Worm (Caenorhabditis elegans): Measurements from ENCODE around the gene hxk-3.

ce11 chrIV:1497448-1497847 is at the start of gene hxk-3:
- TF ChIP-seq nhr-11 (tag; optimal IDR thresholded peaks at IDR 0.05): no peak
- TF ChIP-seq nfya-1 (tag; optimal IDR thresholded peaks at IDR 0.05; ENCODE audit: insufficient read depth): peak; percentile 77
- peak; percentile 50 for TF ChIP-seq elt-2 (tag; optimal IDR thresholded peaks at IDR 0.05)
- TF ChIP-seq nhr-237 (tag; optimal IDR thresholded peaks at IDR 0.05): no peak
- TF ChIP-seq ztf-4 (tag; optimal IDR thresholded peaks at IDR 0.05): no peak
- no peak for TF ChIP-seq elt-3 (tag; optimal IDR thresholded peaks at IDR 0.05)
- TF ChIP-seq mml-1 (tag; optimal IDR thresholded peaks at IDR 0.05): no peak
- no peak for TF ChIP-seq nhr-76 (tag; optimal IDR thresholded peaks at IDR 0.05)
- TF ChIP-seq ztf-11 (tag; optimal IDR thresholded peaks at IDR 0.05): no peak
- peak; percentile 84 for TF ChIP-seq mdl-1 (tag; optimal IDR thresholded peaks at IDR 0.05)

Data from whole organism, L3 larva.